Worm (Caenorhabditis elegans): Measurements from ENCODE around the gene str-40.

- no peak for TF ChIP-seq unc-62 (GFP tag; optimal IDR thresholded peaks at IDR 0.05)
- no peak for TF ChIP-seq ham-2 (GFP tag; optimal IDR thresholded peaks at IDR 0.05)
- no peak for TF ChIP-seq drap-1 (GFP tag; optimal IDR thresholded peaks at IDR 0.05)
Observed at ce11 chrV:3094351-3094750, 25.4 kb upstream of the str-40 start, which contains the start of gene cyp-33C9.
